Fruit fly (Drosophila melanogaster): ENCODE measurements around the gene Sox21b.

Gene Sox21b

dm6 chr3L:14108068-14108520, 23.0 kb downstream of the Sox21b start, which contains the start of gene Sox21a (continued):
- TF ChIP-seq Hr51 (GFP tag; optimal IDR thresholded peaks at IDR 0.05) (no peak), sima (GFP tag; optimal IDR thresholded peaks at IDR 0.05) (no peak), CG12744 (GFP tag; optimal IDR thresholded peaks at IDR 0.05) (no peak), CG30431 (GFP tag; optimal IDR thresholded peaks at IDR 0.05) (no peak), CG5245 (GFP tag; optimal IDR thresholded peaks at IDR 0.05) (no peak), CG4820 (GFP tag; optimal IDR thresholded peaks at IDR 0.05) (no peak), CG18764 (GFP tag; optimal IDR thresholded peaks at IDR 0.05) (no peak), caup (GFP tag; optimal IDR thresholded peaks at IDR 0.05; ENCODE audit: severe bottlenecking) (no peak), disco-r (GFP tag; optimal IDR thresholded peaks at IDR 0.05) (no peak), CG7987 (GFP tag; optimal IDR thresholded peaks at IDR 0.05) (no peak), ttk (GFP tag; IDR thresholded peaks at IDR 0.05) (no peak), cad (GFP tag; optimal IDR thresholded peaks at IDR 0.05) (no peak), slou (GFP tag; optimal IDR thresholded peaks at IDR 0.05) (no peak), CG7372 (GFP tag; IDR thresholded peaks at IDR 0.05) (peak; percentile 81), YL-1 (GFP tag; optimal IDR thresholded peaks at IDR 0.05) (no peak), fd64A (GFP tag; optimal IDR thresholded peaks at IDR 0.05) (no peak), CG17612 (GFP tag; IDR thresholded peaks at IDR 0.05) (no peak), Drgx (GFP tag; IDR thresholded peaks at IDR 0.05) (no peak), CG31224 (GFP tag; IDR thresholded peaks at IDR 0.05) (no peak), Nf-YC (tag; optimal IDR thresholded peaks at IDR 0.05) (peak; percentile 92), CG12769 (tag; optimal IDR thresholded peaks at IDR 0.05) (no peak), sob (GFP tag; IDR thresholded peaks at IDR 0.05) (no peak), fu2 (GFP tag; optimal IDR thresholded peaks at IDR 0.05) (no peak), Atf3 (GFP tag; optimal IDR thresholded peaks at IDR 0.05) (no peak), CG1792 (GFP tag; optimal IDR thresholded peaks at IDR 0.05) (no peak), Atf-2 (GFP tag; optimal IDR thresholded peaks at IDR 0.05) (no peak), CG15696 (tag; optimal IDR thresholded peaks at IDR 0.05) (peak; percentile 18), Lim3 (GFP tag; IDR thresholded peaks at IDR 0.05) (no peak), CG4424 (GFP tag; optimal IDR thresholded peaks at IDR 0.05) (no peak), ken (GFP tag; IDR thresholded peaks at IDR 0.05) (no peak), CG7357 (GFP tag; IDR thresholded peaks at IDR 0.05) (no peak), CG11093 (GFP tag; IDR thresholded peaks at IDR 0.05) (no peak), lab (GFP tag; optimal IDR thresholded peaks at IDR 0.05) (no peak), GATAe (GFP tag; conservative IDR thresholded peaks at IDR 0.05) (no peak), Ets65A (GFP tag) (no peak), CG15479 (GFP tag; optimal IDR thresholded peaks at IDR 0.05) (peak; percentile 83), CG6689 (GFP tag; IDR thresholded peaks at IDR 0.05) (peak; percentile 25; the same call in 1 of the 2 replicates), CG12104 (GFP tag; optimal IDR thresholded peaks at IDR 0.05) (no peak), CG10321 (GFP tag; IDR thresholded peaks at IDR 0.05) (peak; percentile 80), CG1529 (GFP tag; optimal IDR thresholded peaks at IDR 0.05) (no peak), Adf1 (GFP tag; IDR thresholded peaks at IDR 0.05) (peak; percentile 78), sc (optimal IDR thresholded peaks at IDR 0.05) (no peak), sc (GFP tag; optimal IDR thresholded peaks at IDR 0.05) (no peak), bcd (GFP tag; optimal IDR thresholded peaks at IDR 0.05) (no peak), p53 (GFP tag; optimal IDR thresholded peaks at IDR 0.05) (no peak), CG33557 (GFP tag; optimal IDR thresholded peaks at IDR 0.05) (no peak), Kr (GFP tag; optimal IDR thresholded peaks at IDR 0.05) (peak; percentile 24), dmrt11E (tag; optimal IDR thresholded peaks at IDR 0.05) (no peak), Meics (GFP tag; optimal IDR thresholded peaks at IDR 0.05) (no peak), CG6683 (GFP tag; optimal IDR thresholded peaks at IDR 0.05) (no peak), Bgb (GFP tag; IDR thresholded peaks at IDR 0.05; ENCODE audit: partially characterized antibody) (no peak), ewg (GFP tag; optimal IDR thresholded peaks at IDR 0.05) (peak; percentile 85), da (GFP tag; optimal IDR thresholded peaks at IDR 0.05) (no peak)
